Fruit fly (Drosophila melanogaster) whole organism, embryonic: Measurements from ENCODE around the gene CG5510.

Experiments
- ATbp ChIP-seq: fragments of 200-800 bp; sonication (Bioruptor generic); optimal IDR thresholded peaks from 2 replicates; lab custom pipeline; 2017; ENCODE audit warnings: missing biosample characterization, mild to moderate bottlenecking, missing genetic modification characterization, missing genetic modification reagents
- B-H1 ChIP-seq: fragments of 200-800 bp; sonication (Bioruptor generic); IDR thresholded peaks from 3 replicates; pipeline ENCODE4 v1.3.6; 2022; ENCODE audit warnings: missing biosample characterization, missing genetic modification characterization
- CG11695 ChIP-seq: fragments of 200-800 bp; sonication (Bioruptor generic); IDR thresholded peaks from 3 replicates; pipeline ENCODE4 v1.3.6; 2022; ENCODE audit warnings: missing biosample characterization, missing genetic modification characterization
- CG12236 ChIP-seq: fragments of 200-800 bp; sonication (Bioruptor generic); optimal IDR thresholded peaks from 2 replicates; lab custom pipeline; 2016; ENCODE audit warnings: missing biosample characterization, missing genetic modification characterization
- CG12659 ChIP-seq: fragments of 200-800 bp; sonication (Bioruptor generic); optimal IDR thresholded peaks from 3 replicates; lab custom pipeline; 2017; ENCODE audit warnings: mild to moderate bottlenecking, missing biosample characterization, missing genetic modification reagents, missing genetic modification characterization
- CG13775 ChIP-seq: fragments of 200-800 bp; sonication (Bioruptor generic); optimal IDR thresholded peaks from 3 replicates; lab custom pipeline; 2017; ENCODE audit warnings: missing biosample characterization, mild to moderate bottlenecking, missing genetic modification characterization
- CG14050 ChIP-seq: fragments of 200-800 bp; sonication (Bioruptor generic); IDR thresholded peaks from 3 replicates; pipeline ENCODE4 v1.3.6; 2022; ENCODE audit warnings: missing biosample characterization, missing genetic modification characterization
- CG14710 ChIP-seq: fragments of 200-800 bp; sonication (Bioruptor generic); optimal IDR thresholded peaks from 3 replicates; lab custom pipeline; 2019; ENCODE audit warnings: missing biosample characterization, mild to moderate bottlenecking, missing genetic modification characterization, moderate library complexity
- CG15479 ChIP-seq: fragments of 200-800 bp; sonication (Bioruptor generic); optimal IDR thresholded peaks from 3 replicates; lab custom pipeline; 2019; ENCODE audit warnings: missing biosample characterization, mild to moderate bottlenecking, missing genetic modification characterization, moderate library complexity
- CG15514 ChIP-seq: fragments of 200-800 bp; sonication (Bioruptor generic); optimal IDR thresholded peaks from 3 replicates; lab custom pipeline; 2017; ENCODE audit warnings: missing biosample characterization, missing genetic modification characterization, mild to moderate bottlenecking, moderate library complexity, missing genetic modification reagents
- CG18764 ChIP-seq: fragments of 200-800 bp; sonication (Bioruptor generic); optimal IDR thresholded peaks from 3 replicates; lab custom pipeline; 2016; ENCODE audit warnings: missing biosample characterization, missing genetic modification characterization
- CG31441 ChIP-seq: fragments of 200-800 bp; sonication (Bioruptor generic); IDR thresholded peaks from 2 replicates; pipeline ENCODE4 v1.3.6; 2022; ENCODE audit warnings: missing biosample characterization, missing genetic modification characterization
- CG3163 ChIP-seq: fragments of 200-800 bp; sonication (Bioruptor generic); optimal IDR thresholded peaks from 3 replicates; lab custom pipeline; 2016; ENCODE audit warnings: missing biosample characterization, missing genetic modification characterization
- CG3407 ChIP-seq: fragments of 200-800 bp; sonication (Bioruptor generic); optimal IDR thresholded peaks from 2 replicates; lab custom pipeline; 2018; ENCODE audit warnings: missing biosample characterization, mild to moderate bottlenecking, missing genetic modification characterization
- CG4730 ChIP-seq: fragments of 200-800 bp; sonication (Bioruptor generic); IDR thresholded peaks from 2 replicates; pipeline ENCODE4 v1.3.6; 2022; ENCODE audit warnings: missing biosample characterization, missing genetic modification characterization
- CG6272 ChIP-seq: fragments of 200-800 bp; sonication (Bioruptor generic); IDR thresholded peaks from 2 replicates; pipeline ENCODE4 v1.3.6; 2022; ENCODE audit warnings: missing biosample characterization, missing genetic modification characterization
- CG7786 ChIP-seq: fragments of 200-800 bp; sonication (Bioruptor generic); optimal IDR thresholded peaks from 2 replicates; lab custom pipeline; 2016; ENCODE audit warnings: missing biosample characterization, missing genetic modification characterization
- D ChIP-seq, 2 experiments: fragments of 200-800 bp in 1 of 2; fragments of >200 bp in 1 of 2; sonication (Bioruptor generic) in 1 of 2; optimal IDR thresholded peaks; 2 replicates in 1 of 2; 3 replicates in 1 of 2; lab custom pipeline; 2017; ENCODE audit warnings: mild to moderate bottlenecking in 1 of 2, missing biosample characterization in 1 of 2, missing genetic modification characterization in 1 of 2, missing genetic modification reagents in 1 of 2
- D19A ChIP-seq: fragments of 200-800 bp; optimal IDR thresholded peaks from 3 replicates; lab custom pipeline; 2019; ENCODE audit warnings: missing biosample characterization, mild to moderate bottlenecking, missing genetic modification characterization, moderate library complexity
- Dek ChIP-seq: fragments of 200-800 bp; sonication (Bioruptor generic); optimal IDR thresholded peaks from 3 replicates; lab custom pipeline; 2019; ENCODE audit warnings: missing biosample characterization, mild to moderate bottlenecking, missing genetic modification characterization, moderate library complexity
- Drgx ChIP-seq: fragments of 200-800 bp; sonication (Bioruptor generic); IDR thresholded peaks from 2 replicates; pipeline ENCODE4 v1.3.6; 2022; ENCODE audit warnings: missing biosample characterization, missing genetic modification characterization
- Eip74EF ChIP-seq, 2 experiments: fragments of 200-800 bp in 1 of 2; fragments of >200 bp in 1 of 2; sonication (Bioruptor generic) in 1 of 2; optimal IDR thresholded peaks; 2 replicates each; lab custom pipeline; 2017 to 2019; ENCODE audit warnings: missing biosample characterization in 2 of 2, missing genetic modification characterization in 2 of 2, mild to moderate bottlenecking in 1 of 2, moderate library complexity in 1 of 2
- Ets97D ChIP-seq: fragments of 200-800 bp; sonication (Bioruptor generic); optimal IDR thresholded peaks from 3 replicates; lab custom pipeline; 2016; ENCODE audit warnings: missing biosample characterization, missing genetic modification characterization
- Gsc ChIP-seq: fragments of 200-800 bp; sonication (Bioruptor generic); IDR thresholded peaks from 2 replicates; pipeline ENCODE4 v1.3.6; 2022; ENCODE audit warnings: missing biosample characterization, missing genetic modification characterization
- HLH3B ChIP-seq: fragments of 200-800 bp; sonication (Bioruptor generic); IDR thresholded peaks from 2 replicates; pipeline ENCODE4 v1.3.6; 2022; ENCODE audit warnings: missing biosample characterization, missing genetic modification characterization
- HLHmδ ChIP-seq: fragments of 200-800 bp; sonication (Bioruptor generic); optimal IDR thresholded peaks from 2 replicates; lab custom pipeline; 2018; ENCODE audit warnings: missing biosample characterization, mild to moderate bottlenecking, missing genetic modification characterization, moderate library complexity
- Hr39 ChIP-seq: fragments of >200 bp; optimal IDR thresholded peaks from 2 replicates; lab custom pipeline; 2017
- Hsf ChIP-seq: fragments of 200-800 bp; sonication (Bioruptor generic); optimal IDR thresholded peaks from 3 replicates; lab custom pipeline; 2016; ENCODE audit warnings: missing biosample characterization, missing genetic modification characterization
- Opbp ChIP-seq: fragments of 200-800 bp; sonication (Bioruptor generic); IDR thresholded peaks from 3 replicates; pipeline ENCODE4 v1.3.6; 2022; ENCODE audit warnings: missing biosample characterization, missing genetic modification characterization; ENCODE audit not compliant: partially characterized antibody
- Tbp ChIP-seq: fragments of >200 bp; optimal IDR thresholded peaks from 2 replicates; lab custom pipeline; 2018; ENCODE audit warnings: missing biosample characterization, missing genetic modification characterization
- ab ChIP-seq: fragments of 200-800 bp; sonication (Bioruptor generic); optimal IDR thresholded peaks from 2 replicates; lab custom pipeline; 2016; ENCODE audit warnings: missing biosample characterization, missing genetic modification characterization
- abd-A ChIP-seq: fragments of 200-800 bp; sonication (Bioruptor generic); optimal IDR thresholded peaks from 3 replicates; lab custom pipeline; 2019; ENCODE audit warnings: missing biosample characterization, mild to moderate bottlenecking, missing genetic modification characterization, moderate library complexity
- ap ChIP-seq: fragments of 200-800 bp; sonication (Bioruptor generic); IDR thresholded peaks from 2 replicates; pipeline ENCODE4 v1.3.6; 2022; ENCODE audit warnings: missing biosample characterization, missing genetic modification characterization
- cato ChIP-seq: fragments of 200-800 bp; sonication (Bioruptor generic); optimal IDR thresholded peaks from 2 replicates; lab custom pipeline; 2016; ENCODE audit warnings: missing biosample characterization, missing genetic modification characterization, borderline replicate concordance
- crol ChIP-seq: fragments of 200-800 bp; sonication (Bioruptor generic); IDR thresholded peaks from 2 replicates; pipeline ENCODE4 v1.3.6; 2022; ENCODE audit warnings: missing biosample characterization, missing genetic modification characterization
- da ChIP-seq: fragments of 200-800 bp; sonication (Bioruptor generic); optimal IDR thresholded peaks from 2 replicates; lab custom pipeline; 2016; ENCODE audit warnings: missing biosample characterization, missing genetic modification characterization
- dimm ChIP-seq: fragments of 200-800 bp; sonication (Bioruptor generic); IDR thresholded peaks from 2 replicates; pipeline ENCODE4 v1.3.6; 2022; ENCODE audit warnings: missing biosample characterization, missing genetic modification characterization
- dmrt11E ChIP-seq: fragments of 200-800 bp; sonication (Bioruptor generic); optimal IDR thresholded peaks from 3 replicates; lab custom pipeline; 2018; ENCODE audit warnings: missing biosample characterization, mild to moderate bottlenecking, missing genetic modification characterization, moderate library complexity
- exex ChIP-seq: fragments of 200-800 bp; sonication (Bioruptor generic); optimal IDR thresholded peaks from 4 replicates; lab custom pipeline; 2018; ENCODE audit warnings: missing biosample characterization, mild to moderate bottlenecking, missing genetic modification characterization, moderate library complexity
- fd96Cb ChIP-seq: fragments of 200-800 bp; sonication (Bioruptor generic); optimal IDR thresholded peaks from 2 replicates; lab custom pipeline; 2018; ENCODE audit warnings: missing biosample characterization, mild to moderate bottlenecking, missing genetic modification characterization, moderate library complexity
- fu2 ChIP-seq: fragments of 200-800 bp; sonication (Bioruptor generic); optimal IDR thresholded peaks from 2 replicates; lab custom pipeline; 2016; ENCODE audit warnings: missing biosample characterization, missing genetic modification characterization
- gcm ChIP-seq: fragments of 200-800 bp; sonication (Bioruptor generic); optimal IDR thresholded peaks from 2 replicates; lab custom pipeline; 2019; ENCODE audit warnings: missing biosample characterization, mild to moderate bottlenecking, missing genetic modification characterization, moderate library complexity
- jing ChIP-seq: fragments of 200-800 bp; sonication (Bioruptor generic); optimal IDR thresholded peaks from 2 replicates; lab custom pipeline; 2018; ENCODE audit warnings: missing biosample characterization, mild to moderate bottlenecking, missing genetic modification characterization
- pita ChIP-seq: fragments of 200-800 bp; sonication (Bioruptor generic); optimal IDR thresholded peaks from 2 replicates; lab custom pipeline; 2017; ENCODE audit warnings: missing biosample characterization, mild to moderate bottlenecking, missing genetic modification characterization
- repo ChIP-seq: fragments of 200-800 bp; sonication (Bioruptor generic); optimal IDR thresholded peaks from 2 replicates; lab custom pipeline; 2016; ENCODE audit warnings: missing biosample characterization, missing genetic modification characterization
- so ChIP-seq: fragments of 200-800 bp; sonication (Bioruptor generic); IDR thresholded peaks from 3 replicates; pipeline ENCODE4 v1.3.6; 2022; ENCODE audit warnings: missing biosample characterization, missing genetic modification characterization
- tio ChIP-seq: fragments of 200-800 bp; sonication (Bioruptor generic); optimal IDR thresholded peaks from 2 replicates; lab custom pipeline; 2017; ENCODE audit warnings: missing biosample characterization, missing genetic modification characterization, inconsistent platforms
- tna ChIP-seq: fragments of 200-800 bp; sonication (Bioruptor generic); IDR thresholded peaks from 2 replicates; pipeline ENCODE4 v1.3.6; 2022; ENCODE audit warnings: missing biosample characterization, missing genetic modification characterization; ENCODE audit not compliant: partially characterized antibody
- tup ChIP-seq: fragments of 200-800 bp; sonication (Bioruptor generic); optimal IDR thresholded peaks from 2 replicates; lab custom pipeline; 2016; ENCODE audit warnings: missing biosample characterization, mild to moderate bottlenecking, missing genetic modification characterization, moderate library complexity
- vnd ChIP-seq: fragments of 200-800 bp; sonication (Bioruptor generic); IDR thresholded peaks from 3 replicates; pipeline ENCODE4 v1.3.6; 2022; ENCODE audit warnings: missing biosample characterization, missing genetic modification characterization; ENCODE audit not compliant: partially characterized antibody
- zf30C ChIP-seq: fragments of 200-800 bp; sonication (Bioruptor generic); optimal IDR thresholded peaks from 3 replicates; lab custom pipeline; 2018; ENCODE audit warnings: missing biosample characterization, mild to moderate bottlenecking, missing genetic modification characterization

CG5510 gene

DNA sequence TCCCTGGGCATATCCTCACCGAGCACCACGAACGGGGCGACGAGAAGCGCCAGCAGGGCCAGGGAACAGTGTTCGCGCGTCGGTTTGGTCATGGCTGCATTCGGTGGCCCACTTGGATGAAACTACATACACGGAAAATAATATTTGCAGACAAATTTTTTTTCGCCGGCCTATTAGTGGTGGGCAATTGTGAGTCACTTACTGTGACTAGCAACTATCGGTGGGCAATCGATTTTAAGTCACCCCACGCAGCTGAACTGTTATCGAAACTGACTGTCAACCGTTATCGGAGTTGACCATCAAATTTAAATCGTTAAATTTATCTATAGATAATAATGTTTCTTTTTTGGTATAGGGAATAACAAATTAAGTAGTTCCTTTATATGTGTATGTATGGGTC, at the start of gene CG5510 (continued):
- peak; percentile 11 for TF ChIP-seq dmrt11E (tag; lab: Kevin White, UChicago)
- no peak for TF ChIP-seq abd-A (tag; lab: Kevin White, UChicago)
- TF ChIP-seq ab (GFP tag; lab: Kevin White, UChicago), result peak; percentile 16
- no peak for TF ChIP-seq CG14050
- peak; percentile 32; the same call in 1 of the 2 replicates for TF ChIP-seq CG6272 (GFP tag; lab: Robert Waterston, UW)
- no peak for TF ChIP-seq ATbp
- no peak for TF ChIP-seq gcm (GFP tag; lab: Kevin White, UChicago)
- TF ChIP-seq CG7786 (GFP tag; lab: Kevin White, UChicago), result peak; percentile 25
- TF ChIP-seq fu2 (GFP tag; lab: Kevin White, UChicago), result peak; percentile 24
- peak; percentile 91 for TF ChIP-seq CG31441 (GFP tag; lab: Robert Waterston, UW)
- TF ChIP-seq CG18764, result peak; percentile 3
- peak; percentile 28; the same call in 1 of the 2 replicates for TF ChIP-seq ap (GFP tag; lab: Robert Waterston, UW)
- TF ChIP-seq HLHmδ, result no peak
- no peak for TF ChIP-seq da (GFP tag; lab: Kevin White, UChicago)
- TF ChIP-seq HLH3B (GFP tag; lab: Robert Waterston, UW), result peak; percentile 47
- TF ChIP-seq Drgx (GFP tag; lab: Robert Waterston, UW), result 0 out of 2 replicates have a peak, but pooled peaks have one; percentile 11
- peak; percentile 18 for TF ChIP-seq repo (GFP tag; lab: Kevin White, UChicago)
- TF ChIP-seq CG12659, result peak; percentile 80
- TF ChIP-seq CG15514 (GFP tag; lab: Kevin White, UChicago), result peak; percentile 88
- peak; percentile 97 for TF ChIP-seq Opbp (GFP tag; lab: Robert Waterston, UW)
- no peak for TF ChIP-seq CG3407 (GFP tag; lab: Kevin White, UChicago)
- no peak for TF ChIP-seq D (optimal IDR thresholded peaks at IDR 0.05; lab: Kevin White, UChicago)
- TF ChIP-seq D (GFP tag; optimal IDR thresholded peaks at IDR 0.05; lab: Kevin White, UChicago), result no peak
- TF ChIP-seq CG14710 (tag; lab: Kevin White, UChicago), result peak; percentile 70
- TF ChIP-seq zf30C (GFP tag; lab: Kevin White, UChicago), result peak; percentile 94
- no peak for TF ChIP-seq CG12236
- no peak for TF ChIP-seq CG4730 (GFP tag; lab: Robert Waterston, UW)
- TF ChIP-seq Eip74EF (GFP tag; optimal IDR thresholded peaks at IDR 0.05; lab: Kevin White, UChicago), result no peak
- no peak for TF ChIP-seq so (GFP tag; lab: Robert Waterston, UW)
- TF ChIP-seq tio (GFP tag; lab: Kevin White, UChicago), result no peak
- TF ChIP-seq CG11695 (GFP tag; lab: Robert Waterston, UW), result no peak; the same call in 2 of the 3 replicates
- TF ChIP-seq Dek (tag; lab: Kevin White, UChicago), result peak; percentile 32
- no peak for TF ChIP-seq fd96Cb (tag; lab: Kevin White, UChicago)
- TF ChIP-seq CG13775 (GFP tag; lab: Kevin White, UChicago), result peak; percentile 38
- TF ChIP-seq Hsf (GFP tag; lab: Kevin White, UChicago), result peak; percentile 47
- no peak for TF ChIP-seq Gsc
- no peak for TF ChIP-seq exex (tag; lab: Kevin White, UChicago)
- no peak for TF ChIP-seq Tbp (GFP tag; lab: Kevin White, UChicago)
- no peak for TF ChIP-seq dimm (GFP tag; lab: Robert Waterston, UW)
- peak; percentile 97 for TF ChIP-seq vnd (GFP tag; lab: Robert Waterston, UW)
- TF ChIP-seq pita (GFP tag; lab: Kevin White, UChicago), result no peak
- TF ChIP-seq tna (GFP tag; lab: Robert Waterston, UW), result peak; percentile 98
- TF ChIP-seq crol, result no peak
- no peak for TF ChIP-seq cato (GFP tag; lab: Kevin White, UChicago)
- TF ChIP-seq jing (GFP tag; lab: Kevin White, UChicago), result no peak
- TF ChIP-seq Ets97D, result peak; percentile 84
- TF ChIP-seq tup (GFP tag; lab: Kevin White, UChicago), result no peak
- TF ChIP-seq Hr39 (lab: Kevin White, UChicago), result no peak
- TF ChIP-seq CG15479 (GFP tag; lab: Kevin White, UChicago), result no peak
- peak; percentile 11 for TF ChIP-seq D19A (tag; lab: Kevin White, UChicago)
- TF ChIP-seq B-H1 (GFP tag; lab: Robert Waterston, UW), result no peak
- peak; percentile 45 for TF ChIP-seq CG3163 (GFP tag; lab: Kevin White, UChicago)
